Fruit fly (Drosophila melanogaster) whole organism, pupa: ENCODE data around the gene Dbp80.
A peak's percentile ranks its signal among the peaks of the same experiment; 100 is the strongest.

Experiments used
- CG10348 ChIP-seq: fragments of 200-800 bp; sonication (Bioruptor generic); IDR thresholded peaks from 2 replicates; pipeline ENCODE4 v1.3.6; 2022; ENCODE audit warnings: missing biosample characterization, missing genetic modification characterization
- CG12605 ChIP-seq: fragments of 200-800 bp; sonication (Bioruptor generic); IDR thresholded peaks from 2 replicates; pipeline ENCODE4 v1.3.6; 2022; ENCODE audit warnings: missing biosample characterization, missing genetic modification characterization
- CG13204 ChIP-seq: fragments of 200-800 bp; sonication (Bioruptor generic); optimal IDR thresholded peaks from 2 replicates; lab custom pipeline; 2018; ENCODE audit warnings: missing biosample characterization, mild to moderate bottlenecking, missing genetic modification characterization, moderate library complexity
- CG14655 ChIP-seq: fragments of 200-800 bp; sonication (Bioruptor generic); optimal IDR thresholded peaks from 3 replicates; lab custom pipeline; 2017; ENCODE audit warnings: mild to moderate bottlenecking, missing biosample characterization, missing genetic modification reagents, missing genetic modification characterization
- CG15710 ChIP-seq: fragments of 200-800 bp; sonication (Bioruptor generic); optimal IDR thresholded peaks from 2 replicates; lab custom pipeline; 2018; ENCODE audit warnings: missing biosample characterization, mild to moderate bottlenecking, missing genetic modification characterization, moderate library complexity
- CG17806 ChIP-seq: fragments of 200-800 bp; sonication (Bioruptor generic); optimal IDR thresholded peaks from 2 replicates; lab custom pipeline; 2018; ENCODE audit warnings: missing biosample characterization, mild to moderate bottlenecking, missing genetic modification characterization, moderate library complexity
- CG32121 ChIP-seq: fragments of 200-800 bp; sonication (Bioruptor generic); IDR thresholded peaks from 2 replicates; pipeline ENCODE4 v1.3.6; 2022; ENCODE audit warnings: missing biosample characterization, missing genetic modification characterization
- CG34367 ChIP-seq: fragments of 200-800 bp; sonication (Bioruptor generic); optimal IDR thresholded peaks from 2 replicates; lab custom pipeline; 2018; ENCODE audit warnings: missing biosample characterization, mild to moderate bottlenecking, missing genetic modification characterization
- CG4496 ChIP-seq: fragments of 200-800 bp; sonication (Bioruptor generic); IDR thresholded peaks from 3 replicates; pipeline ENCODE4 v1.3.6; 2022; ENCODE audit warnings: missing biosample characterization, missing genetic modification characterization
- CG8159 ChIP-seq: fragments of 200-800 bp; sonication (Bioruptor generic); optimal IDR thresholded peaks from 3 replicates; lab custom pipeline; 2018; ENCODE audit warnings: missing biosample characterization, mild to moderate bottlenecking, missing genetic modification characterization, moderate library complexity
- CG8301 ChIP-seq: fragments of 200-800 bp; sonication (Bioruptor generic); optimal IDR thresholded peaks from 2 replicates; lab custom pipeline; 2018; ENCODE audit warnings: missing biosample characterization, mild to moderate bottlenecking, missing genetic modification characterization
- CG9948 ChIP-seq: fragments of 200-800 bp; sonication (Bioruptor generic); optimal IDR thresholded peaks from 2 replicates; lab custom pipeline; 2018; ENCODE audit warnings: missing biosample characterization, mild to moderate bottlenecking, missing genetic modification characterization, moderate library complexity
- D1 ChIP-seq: fragments of 200-800 bp; sonication (Bioruptor generic); optimal IDR thresholded peaks from 2 replicates; lab custom pipeline; 2018; ENCODE audit warnings: missing biosample characterization, mild to moderate bottlenecking, missing genetic modification characterization, moderate library complexity
- EcR ChIP-seq: fragments of 200-800 bp; sonication (Bioruptor generic); optimal IDR thresholded peaks from 3 replicates; lab custom pipeline; 2019; ENCODE audit warnings: missing biosample characterization, missing genetic modification characterization, mild to moderate bottlenecking, moderate library complexity, missing genetic modification reagents
- Ets98B ChIP-seq: fragments of 200-800 bp; sonication (Bioruptor generic); IDR thresholded peaks from 2 replicates; pipeline ENCODE4 v1.3.6; 2022; ENCODE audit warnings: missing biosample characterization, missing genetic modification characterization
- Pif1A ChIP-seq: fragments of 200-800 bp; sonication (Bioruptor generic); optimal IDR thresholded peaks from 3 replicates; lab custom pipeline; 2016; ENCODE audit warnings: missing biosample characterization, missing genetic modification characterization
- Pif1B ChIP-seq: fragments of 200-800 bp; sonication (Bioruptor generic); optimal IDR thresholded peaks from 3 replicates; lab custom pipeline; 2016; ENCODE audit warnings: missing biosample characterization, missing genetic modification characterization
- Snoo ChIP-seq: fragments of 200-800 bp; sonication (Bioruptor generic); optimal IDR thresholded peaks from 3 replicates; lab custom pipeline; 2017; ENCODE audit warnings: missing biosample characterization, mild to moderate bottlenecking, missing genetic modification characterization, inconsistent platforms
- fd96Ca ChIP-seq: fragments of 200-800 bp; sonication (Bioruptor generic); IDR thresholded peaks from 3 replicates; pipeline ENCODE4 v1.3.6; 2022; ENCODE audit warnings: missing biosample characterization, missing genetic modification characterization
- gl ChIP-seq: fragments of 200-800 bp; sonication (Bioruptor generic); optimal IDR thresholded peaks from 2 replicates; lab custom pipeline; 2018; ENCODE audit warnings: missing biosample characterization, mild to moderate bottlenecking, missing genetic modification characterization
- rn ChIP-seq: fragments of 200-800 bp; sonication (Bioruptor generic); IDR thresholded peaks from 2 replicates; pipeline ENCODE4 v1.3.6; 2022; ENCODE audit warnings: missing biosample characterization, missing genetic modification characterization

The Dbp80 gene

dm6 chr3L:27279041-27279671, at the start of gene Dbp80:
Gene Dbp80 (plus strand): TSS chr3L:27279316.
- TF ChIP-seq CG34367 (peak; percentile 35), CG17806 (tag; lab: Kevin White, UChicago) (no peak), CG14655 (GFP tag; lab: Kevin White, UChicago) (peak; percentile 34), Snoo (tag; lab: Kevin White, UChicago) (peak; percentile 20)

- TF ChIP-seq Pif1A (GFP tag; lab: Kevin White, UChicago) (no peak), CG13204 (GFP tag; lab: Kevin White, UChicago) (no peak), CG4496 (GFP tag; lab: Robert Waterston, UW) (no peak), CG15710 (no peak), CG34367 (no peak), Pif1B (GFP tag; lab: Kevin White, UChicago) (no peak), EcR (GFP tag; lab: Kevin White, UChicago) (no peak), Ets98B (GFP tag; lab: Robert Waterston, UW) (no peak), fd96Ca (no peak), CG9948 (no peak), CG8159 (tag; lab: Kevin White, UChicago) (no peak), CG14655 (GFP tag; lab: Kevin White, UChicago) (no peak), gl (tag; lab: Kevin White, UChicago) (no peak), Snoo (tag; lab: Kevin White, UChicago) (no peak), CG8301 (tag; lab: Kevin White, UChicago) (no peak), rn (GFP tag; lab: Robert Waterston, UW) (no peak), CG17806 (tag; lab: Kevin White, UChicago) (no peak), CG10348 (GFP tag; lab: Robert Waterston, UW) (no peak)
These were observed 17.1 kb upstream of the Dbp80 start for dm6 chr3L:27261987-27262386.

dm6 chr3L:27264319-27264909, 14.7 kb upstream of the Dbp80 start:
- TF ChIP-seq Pif1B (GFP tag; lab: Kevin White, UChicago) (no peak), fd96Ca (no peak), CG9948 (no peak), CG8159 (tag; lab: Kevin White, UChicago) (no peak), CG12605 (GFP tag; lab: Robert Waterston, UW) (no peak), CG32121 (GFP tag; lab: Robert Waterston, UW) (no peak)
- TF ChIP-seq, all 21 proteins: peak for 0

- TF ChIP-seq Pif1A (GFP tag; lab: Kevin White, UChicago) = no peak
- TF ChIP-seq fd96Ca = no peak
- TF ChIP-seq CG17806 (tag; lab: Kevin White, UChicago) = no peak
- no peak for TF ChIP-seq Pif1B (GFP tag; lab: Kevin White, UChicago)
- TF ChIP-seq rn (GFP tag; lab: Robert Waterston, UW) = no peak
- TF ChIP-seq CG12605 (GFP tag; lab: Robert Waterston, UW) = no peak
- TF ChIP-seq CG4496 (GFP tag; lab: Robert Waterston, UW) = no peak
- TF ChIP-seq CG9948 = no peak
- TF ChIP-seq CG15710 = no peak
- no peak for TF ChIP-seq CG14655 (GFP tag; lab: Kevin White, UChicago)
- no peak for TF ChIP-seq D1 (tag; lab: Kevin White, UChicago)
- TF ChIP-seq CG8301 (tag; lab: Kevin White, UChicago) = no peak
- no peak for TF ChIP-seq CG34367
- no peak for TF ChIP-seq CG10348 (GFP tag; lab: Robert Waterston, UW)
- no peak for TF ChIP-seq Ets98B (GFP tag; lab: Robert Waterston, UW)
- no peak for TF ChIP-seq CG32121 (GFP tag; lab: Robert Waterston, UW)
- TF ChIP-seq EcR (GFP tag; lab: Kevin White, UChicago) = no peak
- TF ChIP-seq, all 21 proteins: peak for 0
These were observed 13.5 kb upstream of the Dbp80 start for dm6 chr3L:27265613-27266012.

dm6 chr3L:27267060-27267805, 11.9 kb upstream of the Dbp80 start, which contains the start of gene RpL15:
Gene RpL15 (plus strand): TSS chr3L:27267255.
- TF ChIP-seq Snoo (tag; lab: Kevin White, UChicago) = peak; percentile 22
- peak; percentile 21 for TF ChIP-seq CG9948
- TF ChIP-seq CG34367 = peak; percentile 30
- TF ChIP-seq CG15710 = peak; percentile 22
- peak; percentile 27 for TF ChIP-seq CG8159 (tag; lab: Kevin White, UChicago)
- no peak for TF ChIP-seq CG12605 (GFP tag; lab: Robert Waterston, UW)

- TF ChIP-seq Pif1B (GFP tag; lab: Kevin White, UChicago) = no peak
- no peak for TF ChIP-seq CG4496 (GFP tag; lab: Robert Waterston, UW)
- TF ChIP-seq EcR (GFP tag; lab: Kevin White, UChicago) = no peak
- no peak for TF ChIP-seq Ets98B (GFP tag; lab: Robert Waterston, UW)
- TF ChIP-seq CG9948 = no peak
- no peak for TF ChIP-seq CG8159 (tag; lab: Kevin White, UChicago)
- no peak for TF ChIP-seq CG32121 (GFP tag; lab: Robert Waterston, UW)
- TF ChIP-seq Snoo (tag; lab: Kevin White, UChicago) = no peak
- no peak for TF ChIP-seq Pif1A (GFP tag; lab: Kevin White, UChicago)
- no peak for TF ChIP-seq rn (GFP tag; lab: Robert Waterston, UW)
- no peak for TF ChIP-seq CG34367
- no peak for TF ChIP-seq gl (tag; lab: Kevin White, UChicago)
- TF ChIP-seq CG10348 (GFP tag; lab: Robert Waterston, UW) = no peak
- TF ChIP-seq CG12605 (GFP tag; lab: Robert Waterston, UW) = no peak
- no peak for TF ChIP-seq CG15710
- TF ChIP-seq fd96Ca = no peak
These were observed 79.6 kb downstream of the Dbp80 start for dm6 chr3L:27358739-27359138.
